Worm (Caenorhabditis elegans) whole organism, dauer: Measurements from ENCODE around the gene T24E12.1.
"Not testable (repeated sequence)": the region's sequence is repeated elsewhere in the genome, so short reads cannot be mapped to it uniquely, and the experiment has no call there.

Experiments
- unc-62 ChIP-seq: sonication (generic microtip); optimal IDR thresholded peaks from 2 replicates; lab custom pipeline; 2017; ENCODE audit warnings: missing biosample characterization, missing genetic modification reagents, missing genetic modification characterization

Gene T24E12.1

DNA sequence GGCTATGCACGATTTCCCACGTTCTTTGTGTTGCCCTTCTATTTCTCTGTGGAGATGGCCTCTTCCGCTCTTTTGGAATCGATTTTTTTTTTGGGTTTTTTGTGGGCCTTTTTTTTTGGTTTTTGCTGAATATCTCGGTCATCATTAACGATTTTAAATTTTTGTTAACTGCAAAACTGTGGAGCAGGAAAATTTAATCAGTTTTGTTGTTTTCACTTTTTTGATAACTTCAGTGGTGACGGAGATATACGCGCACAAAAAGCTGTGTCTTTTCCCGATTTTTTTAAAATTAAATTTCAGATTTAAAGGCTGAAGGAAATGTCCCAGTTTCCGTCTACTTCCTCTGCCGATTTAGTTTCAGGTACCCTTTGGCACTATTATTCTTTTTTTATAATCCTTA, at the start of gene T24E12.1:
Gene T24E12.1, plus strand, starts transcription at position 301 of the 400 bp plus-strand sequence.
- TF ChIP-seq unc-62 (GFP tag; lab: Kevin White, UChicago) = no peak

DNA sequence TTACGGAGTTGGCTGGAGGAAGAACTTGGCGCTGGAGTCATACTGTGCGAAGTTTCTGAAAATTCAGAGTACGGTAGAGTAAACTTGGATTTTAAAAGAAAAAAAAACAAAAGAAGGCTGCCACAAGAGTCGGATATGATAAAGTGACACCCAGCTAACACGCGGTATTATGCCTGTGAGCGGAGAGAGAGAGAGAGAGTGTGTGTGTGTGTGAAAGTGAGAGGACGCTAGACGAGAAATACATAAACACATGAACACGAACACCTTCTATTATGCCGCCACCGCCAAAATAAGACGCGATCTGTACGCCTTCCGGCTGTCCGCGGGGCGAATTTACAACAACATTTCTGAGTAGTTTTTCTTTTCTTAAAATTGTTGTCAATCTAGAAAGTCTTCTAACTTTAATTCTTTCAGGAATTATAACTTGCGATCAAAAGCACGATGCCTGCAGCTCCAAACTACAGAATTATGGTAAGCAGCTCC, 48.4 kb upstream of the T24E12.1 start, which contains the start of gene F12E12.6:
Gene F12E12.6, minus strand, starts transcription at position 51 of the 483 bp plus-strand sequence.
- no peak for TF ChIP-seq unc-62 (GFP tag; lab: Kevin White, UChicago)

DNA sequence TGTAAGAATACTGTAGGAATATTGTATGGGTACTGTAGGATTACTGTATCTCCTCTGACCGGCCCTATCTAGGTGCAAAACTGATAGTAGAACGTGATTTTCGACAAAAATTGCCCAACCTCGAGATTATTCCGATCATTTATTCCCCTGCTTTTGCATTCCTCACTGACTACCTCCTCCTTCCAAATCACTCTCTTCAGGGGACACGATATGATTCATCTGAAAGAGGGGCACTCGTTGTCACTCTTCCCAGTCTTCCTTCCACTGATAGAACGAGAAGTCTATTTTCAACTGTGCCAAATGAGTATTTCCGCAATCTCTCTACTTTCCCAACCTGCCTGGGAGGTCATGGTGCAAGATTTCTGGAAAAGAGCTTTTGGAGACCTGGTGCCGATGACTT, 45.7 kb upstream of the T24E12.1 start, which contains the start of gene F12E12.2:
Gene F12E12.2, plus strand, starts transcription at position 301 of the 400 bp plus-strand sequence.
- no peak for TF ChIP-seq unc-62 (GFP tag; lab: Kevin White, UChicago)

DNA sequence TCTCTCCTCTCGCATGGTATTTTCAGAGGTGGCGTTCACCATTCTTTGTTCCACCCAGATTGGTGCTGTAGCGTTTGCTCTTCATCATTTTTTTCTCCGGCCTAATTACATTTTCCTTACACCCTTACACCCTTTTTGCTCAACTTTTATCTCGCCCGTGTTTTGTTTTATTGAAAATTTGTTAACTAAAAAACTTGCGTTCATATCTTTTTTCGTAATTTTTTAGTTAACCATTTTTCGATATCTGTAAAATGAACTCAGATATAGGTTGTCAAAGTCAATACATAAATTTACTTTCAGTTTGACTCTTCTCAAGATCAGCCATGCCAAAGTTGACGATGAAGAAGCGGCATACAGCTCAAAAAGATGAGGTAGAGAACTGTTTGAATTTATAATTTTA, 43.8 kb upstream of the T24E12.1 start, which contains the start of gene F12E12.1:
Gene F12E12.1, plus strand, starts transcription at position 301 of the 400 bp plus-strand sequence.
- TF ChIP-seq unc-62 (GFP tag; lab: Kevin White, UChicago) = no peak

DNA sequence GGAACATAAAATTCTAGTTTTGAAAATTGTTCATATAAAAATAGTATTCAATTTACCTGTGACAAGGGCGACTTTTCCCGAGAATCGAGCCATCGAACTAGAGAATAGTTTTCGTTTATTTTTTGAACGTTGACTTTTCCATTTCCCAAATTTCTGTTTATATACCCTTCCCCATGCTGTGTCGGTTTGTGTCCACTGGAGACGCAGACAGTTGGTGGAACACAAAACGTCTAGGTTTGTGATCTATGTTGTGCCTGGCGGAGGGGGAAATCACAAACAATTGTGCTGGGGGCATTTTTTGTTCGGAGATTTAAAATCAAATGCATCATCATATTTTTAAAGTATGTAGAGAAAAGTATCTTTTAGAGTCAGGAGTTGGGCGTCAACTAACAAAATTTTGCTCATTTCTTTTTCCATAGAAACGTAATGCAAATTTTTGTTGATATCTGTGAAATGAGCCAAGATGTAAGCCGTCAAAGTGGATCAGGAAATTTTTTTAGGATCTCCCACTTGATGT, 41.6 kb upstream of the T24E12.1 start, which contains the start of gene nta-1:
Gene nta-1, minus strand, starts transcription at position 131 of the 517 bp plus-strand sequence.
- no peak for TF ChIP-seq unc-62 (GFP tag; lab: Kevin White, UChicago)

DNA sequence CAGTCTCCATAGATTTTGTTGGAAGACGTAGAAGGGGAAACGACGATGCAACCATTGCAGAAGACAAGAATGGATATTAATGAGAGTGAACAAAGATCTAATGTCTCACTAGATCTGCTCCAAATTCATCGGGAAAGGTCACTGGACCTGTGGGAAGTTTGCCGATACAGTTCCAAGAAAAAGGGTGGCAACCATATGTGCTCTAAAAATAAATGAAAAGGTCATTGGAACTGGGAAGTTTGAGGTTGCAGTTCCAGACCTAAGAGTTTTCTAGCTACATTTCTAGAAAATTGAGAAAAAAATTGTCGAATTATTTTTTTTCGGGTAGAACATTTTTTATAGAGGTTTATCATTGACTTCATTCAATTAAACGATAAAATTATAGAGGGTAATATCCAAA, 38.0 kb upstream of the T24E12.1 start, which contains the start of gene fbxb-92:
Gene fbxb-92, minus strand, starts transcription at position 101 of the 400 bp plus-strand sequence.
- no peak for TF ChIP-seq unc-62 (GFP tag; lab: Kevin White, UChicago)

DNA sequence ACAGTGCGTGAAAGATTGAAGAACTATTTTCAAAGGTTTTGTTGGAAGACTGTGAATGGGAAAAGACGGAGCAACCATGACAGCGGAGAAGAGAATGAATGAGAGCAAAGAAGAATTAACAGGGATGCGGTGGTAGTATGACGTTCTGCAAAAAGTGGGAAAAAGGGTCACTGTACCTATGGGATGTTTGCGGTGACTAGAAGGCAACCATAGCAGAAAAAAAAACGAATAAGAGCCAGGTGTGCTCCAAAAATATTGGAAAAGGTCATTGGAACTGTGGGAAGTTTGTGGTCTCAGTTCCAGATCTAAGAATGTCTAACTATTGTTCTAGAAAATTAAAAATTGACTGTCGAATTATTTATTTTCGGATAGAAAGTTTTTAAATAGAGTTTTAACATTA, 36.6 kb upstream of the T24E12.1 start, which contains the start of gene fbxb-90:
Gene fbxb-90, minus strand, starts transcription at position 101 of the 400 bp plus-strand sequence.
- no peak for TF ChIP-seq unc-62 (GFP tag; lab: Kevin White, UChicago)

DNA sequence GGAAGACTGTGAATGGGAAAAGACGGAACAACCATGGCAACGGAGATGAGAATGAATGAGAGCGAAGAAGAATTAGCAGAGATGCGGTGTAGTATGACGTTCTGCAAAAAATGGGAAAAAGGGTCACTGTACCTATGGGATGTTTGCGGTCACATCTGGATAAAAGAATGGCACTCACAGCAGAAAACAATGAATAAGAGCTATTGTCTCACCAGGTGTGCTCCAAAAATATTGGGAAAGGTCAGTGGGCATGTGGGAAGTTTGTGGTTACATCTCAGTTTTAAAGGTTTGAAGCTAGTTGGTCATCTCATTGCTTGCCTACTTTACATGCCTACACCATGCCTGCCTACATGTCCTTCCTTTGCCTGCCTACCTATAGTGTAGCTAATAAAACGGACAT, 34.7 kb upstream of the T24E12.1 start, which contains the start of gene fbxb-91:
Gene fbxb-91, minus strand, starts transcription at position 101 of the 400 bp plus-strand sequence.
- no peak for TF ChIP-seq unc-62 (GFP tag; lab: Kevin White, UChicago)

DNA sequence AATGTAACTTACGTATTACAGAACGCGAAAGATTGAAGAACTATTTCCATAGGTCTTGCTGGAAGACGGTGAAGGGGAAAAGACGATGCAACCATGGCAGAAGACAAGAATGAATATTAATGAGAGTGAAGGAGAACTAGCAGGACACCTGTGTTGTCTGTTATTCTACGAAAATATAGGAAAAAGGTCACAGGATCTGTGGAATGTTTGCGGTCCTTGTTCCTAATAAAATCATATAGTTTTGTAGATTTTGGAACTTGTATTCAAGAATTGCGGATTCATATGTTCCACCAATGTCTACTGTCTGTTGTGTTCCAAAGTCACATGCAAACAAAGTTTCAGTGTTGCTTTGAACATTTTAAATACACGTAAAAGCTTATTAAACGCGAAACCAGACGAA, 33.2 kb upstream of the T24E12.1 start, which contains the start of gene sdz-11:
Gene sdz-11, minus strand, starts transcription at position 101 of the 400 bp plus-strand sequence.
- TF ChIP-seq unc-62 (GFP tag; lab: Kevin White, UChicago) = no peak

DNA sequence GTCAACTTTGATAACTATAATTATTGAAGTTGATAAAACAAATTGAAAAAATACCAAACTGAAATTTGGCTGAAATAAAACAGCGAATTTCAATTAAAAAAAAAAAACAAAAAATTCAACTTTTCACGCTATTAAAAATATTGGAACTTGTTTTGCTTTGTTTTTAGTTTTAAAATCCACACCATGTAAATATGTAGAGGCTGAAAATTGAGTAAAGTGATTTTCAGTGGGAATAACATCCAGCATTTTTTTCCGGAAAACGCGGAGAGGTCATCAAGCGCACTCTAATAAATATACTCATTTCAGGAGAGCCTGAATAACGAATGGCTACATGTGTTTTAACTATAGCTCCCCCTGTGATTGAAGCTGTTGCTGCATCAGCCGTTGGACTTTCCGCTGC, 31.8 kb upstream of the T24E12.1 start, which contains the start of gene rcd-1:
Gene rcd-1, plus strand, starts transcription at position 301 of the 400 bp plus-strand sequence.
- no peak for TF ChIP-seq unc-62 (GFP tag; lab: Kevin White, UChicago)

DNA sequence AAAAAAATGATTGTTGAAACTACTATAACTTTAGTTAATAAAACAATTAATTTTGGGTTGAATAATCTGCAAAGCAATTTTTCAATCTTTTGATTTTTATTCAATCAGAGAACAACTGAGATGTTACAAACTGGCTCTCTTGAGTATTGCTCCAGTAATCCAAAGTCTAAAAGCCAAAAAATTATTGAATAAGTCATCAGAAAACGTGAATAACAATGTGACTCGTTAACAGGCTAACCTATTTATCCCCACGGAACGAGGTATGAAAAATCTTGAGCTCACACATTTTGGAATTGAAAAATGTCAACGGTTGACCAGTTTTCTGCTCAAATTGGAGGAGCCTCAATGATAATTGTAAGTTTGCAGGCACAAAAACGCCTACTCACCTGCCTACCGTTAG, 27.9 kb upstream of the T24E12.1 start, which contains the start of gene srx-111:
Gene srx-111, plus strand, starts transcription at position 301 of the 400 bp plus-strand sequence.
- TF ChIP-seq unc-62 (GFP tag; lab: Kevin White, UChicago) = no peak

DNA sequence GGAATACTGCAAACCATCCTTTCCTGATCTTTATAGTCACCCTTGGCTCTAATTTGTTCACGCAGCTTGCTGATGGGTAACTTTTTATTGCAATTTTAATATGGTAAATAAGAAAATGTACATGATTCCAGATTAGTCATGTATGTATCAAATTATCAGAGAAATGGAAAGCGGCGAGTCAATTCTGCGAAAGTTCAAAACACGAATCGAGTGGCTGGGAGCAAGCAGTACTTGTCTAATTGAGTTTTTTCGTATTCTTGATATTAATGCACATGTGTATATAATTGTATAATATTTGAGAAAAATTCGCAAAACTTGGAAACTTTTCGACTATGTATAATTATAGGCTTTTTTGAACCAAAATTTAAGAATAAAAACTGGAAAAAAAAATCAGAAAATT, 26.3 kb upstream of the T24E12.1 start, which contains the start of gene T24E12.12:
Gene T24E12.12, plus strand, starts transcription at position 281 of the 400 bp plus-strand sequence.
- TF ChIP-seq unc-62 (GFP tag; lab: Kevin White, UChicago) = no peak

DNA sequence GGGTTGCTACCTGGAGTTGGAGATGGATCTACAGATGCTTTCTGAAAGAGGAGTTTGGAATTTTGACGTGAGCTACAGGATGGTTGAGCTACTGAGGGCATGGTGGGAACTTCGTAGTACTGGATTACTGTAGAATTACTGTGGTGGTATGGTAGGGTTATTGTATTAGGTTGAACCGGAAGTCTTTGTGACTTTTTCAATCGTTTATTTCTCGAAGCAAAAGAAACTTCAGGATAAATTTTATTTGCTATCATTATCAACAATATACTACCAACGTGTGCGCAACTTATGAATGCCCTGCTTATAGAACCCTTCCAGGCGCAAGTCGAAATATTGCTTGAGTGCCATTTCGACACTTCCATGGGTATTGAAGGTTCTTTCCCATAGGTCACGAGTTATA, 23.8 kb upstream of the T24E12.1 start, which contains the start of gene T24E12.6:
Gene T24E12.6, minus strand, starts transcription at position 101 of the 400 bp plus-strand sequence.
- TF ChIP-seq unc-62 (GFP tag; lab: Kevin White, UChicago) = not testable (repeated sequence)

DNA sequence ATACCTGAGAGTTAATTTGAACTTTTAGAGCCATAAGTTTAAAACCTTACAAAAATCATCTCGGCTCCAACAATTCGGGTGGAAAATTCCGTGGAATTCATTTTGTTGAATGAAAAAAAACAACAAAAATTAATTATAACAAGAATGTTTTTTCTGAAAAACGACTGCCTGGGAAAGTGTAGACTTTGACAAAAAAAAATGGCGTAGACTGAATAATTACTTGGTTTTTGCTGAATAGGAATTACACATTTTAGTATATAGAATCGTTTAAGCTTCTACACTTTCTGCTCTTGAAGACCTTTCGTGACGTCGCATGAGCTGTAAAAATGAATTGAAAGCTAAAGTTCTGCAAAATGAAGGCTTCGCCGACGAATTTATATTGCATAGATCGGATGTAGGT, 20.9 kb upstream of the T24E12.1 start, which contains the start of gene srx-112:
Gene srx-112, minus strand, starts transcription at position 101 of the 400 bp plus-strand sequence.
- TF ChIP-seq unc-62 (GFP tag; lab: Kevin White, UChicago) = no peak

DNA sequence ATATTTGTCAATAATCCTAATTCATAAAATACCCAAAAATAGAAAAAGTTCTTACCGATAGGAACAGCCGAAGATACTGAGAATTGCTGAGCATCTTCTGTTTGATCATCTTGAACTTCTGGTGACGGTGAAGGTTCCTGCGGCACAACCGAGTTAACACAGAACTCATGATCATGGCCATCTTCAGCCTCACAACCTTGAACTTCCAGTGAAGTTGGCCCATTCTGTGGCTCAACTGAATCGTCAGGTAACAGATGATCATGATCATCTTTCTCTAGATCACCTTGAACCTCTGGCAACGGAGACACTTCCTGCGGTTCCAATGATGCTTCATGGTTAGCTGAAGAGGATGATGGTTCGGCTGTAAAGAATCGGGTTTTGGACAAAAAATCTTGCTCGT, 13.7 kb upstream of the T24E12.1 start:
- TF ChIP-seq unc-62 (GFP tag; lab: Kevin White, UChicago) = no peak

DNA sequence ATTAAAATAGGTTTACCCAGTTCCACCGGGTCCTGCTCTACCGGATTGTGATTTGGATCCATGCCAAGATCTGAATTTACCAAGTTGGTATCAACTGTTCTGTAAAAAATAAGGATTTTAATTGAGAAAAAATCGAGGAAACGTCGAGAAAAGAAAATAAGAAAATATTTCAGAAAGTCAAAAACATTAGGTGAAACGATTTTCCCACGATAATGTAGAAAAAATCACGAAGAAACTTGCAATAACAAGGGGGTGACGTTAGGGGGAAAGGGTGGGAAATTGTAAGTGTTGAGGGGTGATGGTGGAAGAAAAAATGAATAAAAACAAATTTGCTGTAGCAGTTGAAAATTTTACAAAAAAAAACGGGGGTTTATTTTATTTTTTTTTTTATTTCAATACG, 12.2 kb upstream of the T24E12.1 start, which contains the start of gene T24E12.10:
Gene T24E12.10, minus strand, starts transcription at position 101 of the 400 bp plus-strand sequence.
- TF ChIP-seq unc-62 (GFP tag; lab: Kevin White, UChicago) = no peak
